Worm (Caenorhabditis elegans) whole organism, early embryonic: ENCODE data around the gene C06E8.5.

ENCODE experiments used
- aly-1 ChIP-seq: sonication (generic microtip); optimal IDR thresholded peaks from 2 replicates; lab custom pipeline; 2016; ENCODE audit warnings: missing genetic modification characterization, missing compliant biosample characterization
- ama-1 ChIP-seq: fragments of 150-350 bp; optimal IDR thresholded peaks from 2 replicates; lab custom pipeline; 2014
- ceh-13 ChIP-seq: fragments of 200-800 bp; sonication (Bioruptor generic); optimal IDR thresholded peaks from 2 replicates; lab custom pipeline; 2018; ENCODE audit warnings: mild to moderate bottlenecking, missing genetic modification characterization, missing compliant biosample characterization
- ceh-36 ChIP-seq: sonication (generic microtip); optimal IDR thresholded peaks from 2 replicates; lab custom pipeline; 2016; ENCODE audit warnings: missing genetic modification characterization, inconsistent platforms, missing compliant biosample characterization
- ets-7 ChIP-seq: sonication (generic microtip); optimal IDR thresholded peaks from 2 replicates; lab custom pipeline; 2016; ENCODE audit warnings: missing genotype, missing genetic modification characterization, missing compliant biosample characterization
- flt-1 ChIP-seq: fragments of 200-800 bp; sonication (Bioruptor generic); IDR thresholded peaks from 2 replicates; pipeline ENCODE4 v1.3.6; 2022; ENCODE audit warnings: missing genetic modification characterization, missing compliant biosample characterization
- hmbx-1 ChIP-seq: sonication (generic microtip); optimal IDR thresholded peaks from 2 replicates; lab custom pipeline; 2016; ENCODE audit warnings: mild to moderate bottlenecking, missing genetic modification characterization, missing compliant biosample characterization
- hnd-1 ChIP-seq: sonication (generic microtip); optimal IDR thresholded peaks from 2 replicates; lab custom pipeline; 2016; ENCODE audit warnings: missing genetic modification characterization, missing compliant biosample characterization
- scrt-1 ChIP-seq: fragments of 200-800 bp; sonication (Bioruptor generic); IDR thresholded peaks from 2 replicates; pipeline ENCODE4 v1.3.6; 2022; ENCODE audit warnings: missing genetic modification characterization, missing compliant biosample characterization
- tbx-11 ChIP-seq: fragments of 200-800 bp; sonication (Bioruptor generic); IDR thresholded peaks from 2 replicates; pipeline ENCODE4 v1.3.6; 2022; ENCODE audit warnings: missing genetic modification characterization, missing compliant biosample characterization
- tbx-37 ChIP-seq: fragments of 200-800 bp; sonication (Bioruptor generic); conservative IDR thresholded peaks from 2 replicates; pipeline ENCODE4 v1.3.6; 2022; ENCODE audit warnings: missing genetic modification reagents, missing genetic modification characterization, missing compliant biosample characterization
- tra-4 ChIP-seq: sonication (generic microtip); optimal IDR thresholded peaks from 2 replicates; lab custom pipeline; 2017; ENCODE audit warnings: missing genetic modification characterization, missing compliant biosample characterization

ce11 chrIII:6993179-6993578, 12.1 kb downstream of the C06E8.5 start:
- TF ChIP-seq ama-1 (lab: Kevin White, UChicago), result no peak
- TF ChIP-seq ceh-13 (GFP tag; lab: Kevin White, UChicago), result no peak
- TF ChIP-seq tbx-37 (GFP tag; lab: Robert Waterston, UW), result no peak
- no peak for TF ChIP-seq hnd-1 (tag; lab: Kevin White, UChicago)
- TF ChIP-seq aly-1, result no peak
- TF ChIP-seq hmbx-1 (tag; lab: Kevin White, UChicago), result no peak
- no peak for TF ChIP-seq tbx-11 (GFP tag; lab: Robert Waterston, UW)
- TF ChIP-seq tra-4 (tag; lab: Kevin White, UChicago), result no peak
- no peak for TF ChIP-seq ceh-36
- TF ChIP-seq ets-7, result no peak
- TF ChIP-seq flt-1 (GFP tag; lab: Robert Waterston, UW), result no peak
- TF ChIP-seq scrt-1 (GFP tag; lab: Robert Waterston, UW), result no peak
